Fruit fly (Drosophila melanogaster) whole organism, embryonic: ENCODE measurements around the gene RpL14.

Source experiments
- Awh ChIP-seq: fragments of 200-800 bp; sonication (Bioruptor generic); IDR thresholded peaks from 2 replicates; pipeline ENCODE4, ENCODE4 v1.3.6; 2022; ENCODE audit warnings: missing biosample characterization, missing genetic modification characterization
- CG1024 ChIP-seq: fragments of 200-800 bp; sonication (Bioruptor generic); IDR thresholded peaks from 2 replicates; pipeline ENCODE4 v1.3.6; 2022; ENCODE audit warnings: missing biosample characterization, missing genetic modification characterization
- CG10321 ChIP-seq: fragments of 200-800 bp; sonication (Bioruptor generic); IDR thresholded peaks from 2 replicates; pipeline ENCODE4 v1.3.6; 2022; ENCODE audit warnings: missing biosample characterization, missing genetic modification characterization
- CG10543 ChIP-seq: fragments of 200-800 bp; sonication (Bioruptor generic); optimal IDR thresholded peaks from 3 replicates; lab custom pipeline; 2017; ENCODE audit warnings: missing biosample characterization, mild to moderate bottlenecking, missing genetic modification characterization, moderate library complexity
- CG10979 ChIP-seq: fragments of 200-800 bp; sonication (Bioruptor generic); optimal IDR thresholded peaks from 2 replicates; lab custom pipeline; 2018; ENCODE audit warnings: missing biosample characterization, mild to moderate bottlenecking, missing genetic modification characterization, moderate library complexity
- CG11085 ChIP-seq: fragments of 200-800 bp; sonication (Bioruptor generic); IDR thresholded peaks from 2 replicates; pipeline ENCODE4 v1.3.6; 2022; ENCODE audit warnings: missing biosample characterization, missing genetic modification characterization
- CG12219 ChIP-seq: fragments of 200-800 bp; sonication (Bioruptor generic); optimal IDR thresholded peaks from 3 replicates; lab custom pipeline; 2018; ENCODE audit warnings: missing biosample characterization, mild to moderate bottlenecking, missing genetic modification characterization
- CG12769 ChIP-seq: fragments of 200-800 bp; sonication (Bioruptor generic); optimal IDR thresholded peaks from 2 replicates; lab custom pipeline; 2019; ENCODE audit warnings: missing biosample characterization, mild to moderate bottlenecking, missing genetic modification characterization, moderate library complexity
- CG13296 ChIP-seq: fragments of 200-800 bp; sonication (Bioruptor generic); optimal IDR thresholded peaks from 3 replicates; lab custom pipeline; 2018; ENCODE audit warnings: missing biosample characterization, mild to moderate bottlenecking, missing genetic modification characterization
- CG13624 ChIP-seq: fragments of 200-800 bp; sonication (Bioruptor generic); optimal IDR thresholded peaks from 2 replicates; lab custom pipeline; 2016; ENCODE audit warnings: missing biosample characterization, missing genetic modification characterization
- CG15514 ChIP-seq: fragments of 200-800 bp; sonication (Bioruptor generic); optimal IDR thresholded peaks from 3 replicates; lab custom pipeline; 2017; ENCODE audit warnings: missing biosample characterization, missing genetic modification characterization, mild to moderate bottlenecking, moderate library complexity, missing genetic modification reagents
- CG1647 ChIP-seq: fragments of 200-800 bp; sonication (Bioruptor generic); optimal IDR thresholded peaks from 3 replicates; lab custom pipeline; 2016; ENCODE audit warnings: missing biosample characterization, missing genetic modification characterization
- CG1832 ChIP-seq: fragments of 200-800 bp; sonication (Bioruptor generic); optimal IDR thresholded peaks from 2 replicates; lab custom pipeline; 2017; ENCODE audit warnings: missing biosample characterization, mild to moderate bottlenecking, missing genetic modification characterization, inconsistent platforms
- CG18476 ChIP-seq: fragments of 200-800 bp; sonication (Bioruptor generic); optimal IDR thresholded peaks from 2 replicates; lab custom pipeline; 2016; ENCODE audit warnings: missing biosample characterization, mild to moderate bottlenecking, missing genetic modification characterization
- CG18599 ChIP-seq: fragments of 200-800 bp; sonication (Bioruptor generic); optimal IDR thresholded peaks from 3 replicates; lab custom pipeline; 2017; ENCODE audit warnings: missing biosample characterization, missing genetic modification characterization, mild to moderate bottlenecking, moderate library complexity, missing genetic modification reagents
- CG2120 ChIP-seq: fragments of 200-800 bp; sonication (Bioruptor generic); optimal IDR thresholded peaks from 3 replicates; lab custom pipeline; 2016; ENCODE audit warnings: missing biosample characterization, missing genetic modification characterization
- CG31365 ChIP-seq: fragments of 200-800 bp; sonication (Bioruptor generic); optimal IDR thresholded peaks from 2 replicates; lab custom pipeline; 2018; ENCODE audit warnings: missing biosample characterization, mild to moderate bottlenecking, missing genetic modification characterization
- CG3407 ChIP-seq: fragments of 200-800 bp; sonication (Bioruptor generic); optimal IDR thresholded peaks from 2 replicates; lab custom pipeline; 2018; ENCODE audit warnings: missing biosample characterization, mild to moderate bottlenecking, missing genetic modification characterization
- CG4707 ChIP-seq: fragments of 200-800 bp; sonication (Bioruptor generic); optimal IDR thresholded peaks from 2 replicates; lab custom pipeline; 2018; ENCODE audit warnings: missing biosample characterization, mild to moderate bottlenecking, missing genetic modification characterization, moderate library complexity
- CG7987 ChIP-seq: fragments of 200-800 bp; sonication (Bioruptor generic); optimal IDR thresholded peaks from 2 replicates; lab custom pipeline; 2018; ENCODE audit warnings: missing biosample characterization, mild to moderate bottlenecking, missing genetic modification characterization, moderate library complexity
- CG8089 ChIP-seq: fragments of 200-800 bp; sonication (Bioruptor generic); optimal IDR thresholded peaks from 3 replicates; lab custom pipeline; 2016; ENCODE audit warnings: missing biosample characterization, missing genetic modification characterization
- CG9215 ChIP-seq: fragments of 200-800 bp; sonication (Bioruptor generic); IDR thresholded peaks from 2 replicates; pipeline ENCODE4 v1.3.6; 2022; ENCODE audit warnings: missing biosample characterization, missing genetic modification characterization
- CkIIα-i1 ChIP-seq: fragments of 200-800 bp; sonication (Bioruptor generic); IDR thresholded peaks from 2 replicates; pipeline ENCODE4 v1.3.6; 2022; ENCODE audit warnings: missing biosample characterization, missing genetic modification characterization
- CoRest ChIP-seq: fragments of 200-800 bp; sonication (Bioruptor generic); optimal IDR thresholded peaks from 3 replicates; lab custom pipeline; 2018; ENCODE audit warnings: missing biosample characterization, mild to moderate bottlenecking, missing genetic modification characterization, moderate library complexity
- Fer2 ChIP-seq: fragments of 200-800 bp; sonication (Bioruptor generic); optimal IDR thresholded peaks from 2 replicates; lab custom pipeline; 2018; ENCODE audit warnings: missing biosample characterization, mild to moderate bottlenecking, missing genetic modification characterization, moderate library complexity
- Hand ChIP-seq: fragments of 200-800 bp; sonication (Bioruptor generic); optimal IDR thresholded peaks from 2 replicates; lab custom pipeline; 2017; ENCODE audit warnings: mild to moderate bottlenecking, missing biosample characterization, missing genetic modification reagents, missing genetic modification characterization
- MTF-1 ChIP-seq: fragments of 200-800 bp; sonication (Bioruptor generic); optimal IDR thresholded peaks from 2 replicates; lab custom pipeline; 2018; ENCODE audit warnings: missing biosample characterization, mild to moderate bottlenecking, missing genetic modification characterization, borderline replicate concordance
- Meics ChIP-seq: fragments of 200-800 bp; sonication (Bioruptor generic); optimal IDR thresholded peaks from 2 replicates; lab custom pipeline; 2017; ENCODE audit warnings: missing biosample characterization, mild to moderate bottlenecking, missing genetic modification characterization
- NC2α ChIP-seq: fragments of 200-800 bp; sonication (Bioruptor generic); optimal IDR thresholded peaks from 2 replicates; lab custom pipeline; 2016; ENCODE audit warnings: missing biosample characterization, missing genetic modification characterization
- NfI ChIP-seq: fragments of 200-800 bp; sonication (Bioruptor generic); optimal IDR thresholded peaks from 3 replicates; lab custom pipeline; 2018; ENCODE audit warnings: missing biosample characterization, mild to moderate bottlenecking, missing genetic modification characterization, moderate library complexity
- Ptx1 ChIP-seq: fragments of 200-800 bp; sonication (Bioruptor generic); IDR thresholded peaks from 2 replicates; pipeline ENCODE4 v1.3.6; 2022; ENCODE audit warnings: missing biosample characterization, missing genetic modification characterization
- Trl ChIP-seq, 3 experiments: fragments of >200 bp in 2 of 3; fragments of 200-800 bp in 1 of 3; sonication (Bioruptor generic) in 1 of 3; optimal IDR thresholded peaks; 2 replicates in 1 of 3; 3 replicates in 2 of 3; lab custom pipeline; 2016 to 2017; ENCODE audit warnings: missing biosample characterization in 1 of 3, missing genetic modification characterization in 1 of 3
- caup ChIP-seq: fragments of 200-800 bp; sonication (Bioruptor generic); optimal IDR thresholded peaks from 3 replicates; lab custom pipeline; 2017; ENCODE audit warnings: missing biosample characterization, mild to moderate bottlenecking, missing genetic modification characterization, moderate library complexity; ENCODE audit not compliant: severe bottlenecking
- crol ChIP-seq: fragments of 200-800 bp; sonication (Bioruptor generic); IDR thresholded peaks from 2 replicates; pipeline ENCODE4 v1.3.6; 2022; ENCODE audit warnings: missing biosample characterization, missing genetic modification characterization
- en ChIP-seq: fragments of 200-800 bp; sonication (Bioruptor generic); optimal IDR thresholded peaks from 2 replicates; lab custom pipeline; 2016; ENCODE audit warnings: missing biosample characterization, missing genetic modification characterization
- eyg ChIP-seq: fragments of 200-800 bp; sonication (Bioruptor generic); optimal IDR thresholded peaks from 3 replicates; lab custom pipeline; 2016; ENCODE audit warnings: missing biosample characterization, missing genetic modification characterization
- fd3F ChIP-seq: fragments of 200-800 bp; sonication (Bioruptor generic); optimal IDR thresholded peaks from 2 replicates; lab custom pipeline; 2018; ENCODE audit warnings: missing biosample characterization, mild to moderate bottlenecking, missing genetic modification characterization, moderate library complexity
- fd64A ChIP-seq: fragments of 200-800 bp; sonication (Bioruptor generic); optimal IDR thresholded peaks from 3 replicates; lab custom pipeline; 2018; ENCODE audit warnings: missing biosample characterization, mild to moderate bottlenecking, missing genetic modification characterization
- fu2 ChIP-seq: fragments of 200-800 bp; sonication (Bioruptor generic); optimal IDR thresholded peaks from 2 replicates; lab custom pipeline; 2016; ENCODE audit warnings: missing biosample characterization, missing genetic modification characterization
- gce ChIP-seq: fragments of 200-800 bp; sonication (Bioruptor generic); IDR thresholded peaks from 3 replicates; pipeline ENCODE4 v1.3.6; 2022; ENCODE audit warnings: missing biosample characterization, missing genetic modification characterization
- mirr ChIP-seq: fragments of 200-800 bp; sonication (Bioruptor generic); optimal IDR thresholded peaks from 3 replicates; lab custom pipeline; 2018; ENCODE audit warnings: missing biosample characterization, mild to moderate bottlenecking, missing genetic modification characterization
- onecut ChIP-seq: fragments of 200-800 bp; sonication (Bioruptor generic); IDR thresholded peaks from 2 replicates; pipeline ENCODE4 v1.3.6; 2022; ENCODE audit warnings: missing biosample characterization, missing genetic modification characterization
- pfk ChIP-seq: fragments of 200-800 bp; sonication (Bioruptor generic); optimal IDR thresholded peaks from 2 replicates; lab custom pipeline; 2018; ENCODE audit warnings: missing biosample characterization, mild to moderate bottlenecking, missing genetic modification characterization, moderate library complexity
- rib ChIP-seq: fragments of 200-800 bp; sonication (Bioruptor generic); IDR thresholded peaks from 2 replicates; pipeline ENCODE4 v1.3.6; 2022; ENCODE audit warnings: missing biosample characterization, missing genetic modification characterization
- salm ChIP-seq: fragments of 200-800 bp; sonication (Bioruptor generic); optimal IDR thresholded peaks from 2 replicates; lab custom pipeline; 2018; ENCODE audit warnings: missing biosample characterization, mild to moderate bottlenecking, missing genetic modification characterization
- schlank ChIP-seq: fragments of 200-800 bp; sonication (Bioruptor generic); optimal IDR thresholded peaks from 2 replicates; lab custom pipeline; 2018; ENCODE audit warnings: missing biosample characterization, mild to moderate bottlenecking, missing genetic modification characterization
- sens ChIP-seq: fragments of 200-800 bp; sonication (Bioruptor generic); peaks from one replicate; lab custom pipeline; 2016; ENCODE audit warnings: missing biosample characterization, missing genetic modification characterization
- seq ChIP-seq: fragments of 200-800 bp; sonication (Bioruptor generic); IDR thresholded peaks from 2 replicates; pipeline ENCODE4 v1.3.6; 2022; ENCODE audit warnings: missing biosample characterization, missing genetic modification characterization
- vvl ChIP-seq: fragments of 200-800 bp; sonication (Bioruptor generic); IDR thresholded peaks from 2 replicates; pipeline ENCODE4 v1.3.6; 2022; ENCODE audit warnings: missing biosample characterization, missing genetic modification characterization
- wdn ChIP-seq: fragments of 200-800 bp; sonication (Bioruptor generic); IDR thresholded peaks from 2 replicates; pipeline ENCODE4 v1.3.6; 2022; ENCODE audit warnings: missing biosample characterization, missing genetic modification characterization

RpL14 gene

DNA sequence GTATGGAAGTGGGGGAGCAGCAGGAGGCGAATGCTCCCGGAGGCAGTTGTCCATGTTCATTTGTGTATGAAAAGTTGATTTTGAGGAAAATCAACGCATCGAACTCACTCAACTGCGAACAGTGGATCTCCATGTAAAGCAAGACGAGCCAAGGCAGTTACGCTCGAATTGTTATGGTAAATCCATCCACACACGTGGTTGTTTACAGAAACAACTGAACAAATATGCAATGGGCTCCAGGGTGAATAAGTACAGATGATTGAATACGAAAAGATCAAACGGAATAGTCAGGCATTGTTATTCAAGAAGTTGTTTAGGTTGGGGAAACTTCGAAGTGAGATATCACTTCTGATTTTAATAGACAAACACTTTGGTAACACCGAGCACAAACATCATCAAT, 16.7 kb upstream of the RpL14 start (continued):
- peak; percentile 22; the same call in 1 of the 2 replicates for TF ChIP-seq CkIIα-i1 (GFP tag; lab: Robert Waterston, UW)
- TF ChIP-seq CoRest = no peak
- peak; percentile 15 for TF ChIP-seq CG10543 (GFP tag; lab: Kevin White, UChicago)
- TF ChIP-seq Hand (GFP tag; lab: Kevin White, UChicago) = peak; percentile 21
- peak; percentile 57 for TF ChIP-seq schlank (tag; lab: Kevin White, UChicago)
- TF ChIP-seq gce = peak; percentile 33; the same call in 1 of the 3 replicates
- peak; percentile 76 for TF ChIP-seq sens (GFP tag; lab: Kevin White, UChicago)
- peak; percentile 23; the same call in 1 of the 2 replicates for TF ChIP-seq onecut (GFP tag; lab: Robert Waterston, UW)
- no peak for TF ChIP-seq CG4707 (GFP tag; lab: Kevin White, UChicago)
- peak; percentile 34 for TF ChIP-seq fd64A (GFP tag; lab: Kevin White, UChicago)
- TF ChIP-seq caup (GFP tag; lab: Kevin White, UChicago) = peak; percentile 69
- no peak for TF ChIP-seq Ptx1 (GFP tag; lab: Robert Waterston, UW)
- TF ChIP-seq CG1647 (GFP tag; lab: Kevin White, UChicago) = peak; percentile 39
- TF ChIP-seq Meics (GFP tag; lab: Kevin White, UChicago) = peak; percentile 58
- TF ChIP-seq CG3407 (GFP tag; lab: Kevin White, UChicago) = peak; percentile 15
- TF ChIP-seq NfI (GFP tag; lab: Kevin White, UChicago) = no peak
- no peak for TF ChIP-seq CG10979 (tag; lab: Kevin White, UChicago)
- TF ChIP-seq mirr (GFP tag; lab: Kevin White, UChicago) = peak; percentile 60
- TF ChIP-seq seq = peak; percentile 67
- TF ChIP-seq salm = peak; percentile 35
- TF ChIP-seq wdn = peak; percentile 25; the same call in 1 of the 2 replicates
- TF ChIP-seq fu2 (GFP tag; lab: Kevin White, UChicago) = no peak
- no peak for TF ChIP-seq Trl (optimal IDR thresholded peaks at IDR 0.05; lab: Kevin White, UChicago)
- peak; percentile 53 for TF ChIP-seq Trl (GFP tag; optimal IDR thresholded peaks at IDR 0.05; lab: Kevin White, UChicago)
- peak; percentile 3 for TF ChIP-seq Fer2 (tag; lab: Kevin White, UChicago)
- no peak for TF ChIP-seq CG1832 (GFP tag; lab: Kevin White, UChicago)
- no peak for TF ChIP-seq pfk (GFP tag; lab: Kevin White, UChicago)
- TF ChIP-seq fd3F (GFP tag; lab: Kevin White, UChicago) = peak; percentile 24
- TF ChIP-seq CG2120 (GFP tag; lab: Kevin White, UChicago) = peak; percentile 22
- peak; percentile 30 for TF ChIP-seq CG13624 (GFP tag; lab: Kevin White, UChicago)
- peak; percentile 11 for TF ChIP-seq CG18476 (GFP tag; lab: Kevin White, UChicago)
- TF ChIP-seq CG8089 (GFP tag; lab: Kevin White, UChicago) = no peak
- peak; percentile 26 for TF ChIP-seq CG31365 (tag; lab: Kevin White, UChicago)
- peak; percentile 14 for TF ChIP-seq eyg (GFP tag; lab: Kevin White, UChicago)
- peak; percentile 53 for TF ChIP-seq CG13296 (GFP tag; lab: Kevin White, UChicago)
- peak; percentile 45; the same call in 1 of the 2 replicates for TF ChIP-seq vvl (GFP tag; lab: Robert Waterston, UW)
- TF ChIP-seq CG1024 (GFP tag; lab: Robert Waterston, UW) = no peak
- TF ChIP-seq CG12219 (GFP tag; lab: Kevin White, UChicago) = peak; percentile 31
- TF ChIP-seq rib (GFP tag; lab: Robert Waterston, UW) = 0 out of 2 replicates have a peak, but pooled peaks have one; percentile 31
- no peak for TF ChIP-seq CG9215 (GFP tag; lab: Robert Waterston, UW)
- TF ChIP-seq CG15514 (GFP tag; lab: Kevin White, UChicago) = peak; percentile 68
- peak; percentile 74 for TF ChIP-seq CG18599 (GFP tag; lab: Kevin White, UChicago)
- TF ChIP-seq en (GFP tag; lab: Kevin White, UChicago) = peak; percentile 30
- peak; percentile 13 for TF ChIP-seq NC2α (GFP tag; lab: Kevin White, UChicago)
- TF ChIP-seq CG11085 (GFP tag; lab: Robert Waterston, UW) = peak; percentile 24; the same call in 1 of the 2 replicates
- no peak for TF ChIP-seq CG10321
- peak; percentile 72 for TF ChIP-seq CG7987 (GFP tag; lab: Kevin White, UChicago)
- peak; percentile 56 for TF ChIP-seq CG12769 (tag; lab: Kevin White, UChicago)
- no peak for TF ChIP-seq crol (GFP tag; lab: Robert Waterston, UW)
- TF ChIP-seq MTF-1 (GFP tag; lab: Kevin White, UChicago) = peak; percentile 41
- peak; percentile 60 for TF ChIP-seq Awh (GFP tag; lab: Robert Waterston, UW)
